Worm (Caenorhabditis elegans) whole organism, L4/young adult: Measurements from ENCODE around the gene F27C8.3.

Experiments used
- W03F9.2 ChIP-seq: fragments of 150-350 bp; optimal IDR thresholded peaks from 2 replicates; lab custom pipeline; 2014; ENCODE audit warnings: missing biosample characterization, missing genetic modification characterization
- dao-5 ChIP-seq: sonication (generic microtip); optimal IDR thresholded peaks from 2 replicates; lab custom pipeline; 2016; ENCODE audit warnings: missing genotype, missing genetic modification characterization, moderate library complexity, missing compliant biosample characterization
- him-1 ChIP-seq: sonication (generic microtip); optimal IDR thresholded peaks from 2 replicates; lab custom pipeline; 2016; ENCODE audit warnings: missing genotype, missing genetic modification reagents, missing genetic modification characterization, missing compliant biosample characterization

F27C8.3 gene

ce11 chrIV:9618836-9619235, 23.2 kb upstream of the F27C8.3 start:
- TF ChIP-seq him-1 (tag; lab: Kevin White, UChicago) (no peak), W03F9.2 (tag; lab: Kevin White, UChicago) (no peak), dao-5 (tag; lab: Kevin White, UChicago) (no peak)

ce11 chrIV:9618015-9618414, 22.3 kb upstream of the F27C8.3 start:
- TF ChIP-seq W03F9.2 (tag; lab: Kevin White, UChicago) (no peak), dao-5 (tag; lab: Kevin White, UChicago) (no peak), him-1 (tag; lab: Kevin White, UChicago) (no peak)

DNA sequence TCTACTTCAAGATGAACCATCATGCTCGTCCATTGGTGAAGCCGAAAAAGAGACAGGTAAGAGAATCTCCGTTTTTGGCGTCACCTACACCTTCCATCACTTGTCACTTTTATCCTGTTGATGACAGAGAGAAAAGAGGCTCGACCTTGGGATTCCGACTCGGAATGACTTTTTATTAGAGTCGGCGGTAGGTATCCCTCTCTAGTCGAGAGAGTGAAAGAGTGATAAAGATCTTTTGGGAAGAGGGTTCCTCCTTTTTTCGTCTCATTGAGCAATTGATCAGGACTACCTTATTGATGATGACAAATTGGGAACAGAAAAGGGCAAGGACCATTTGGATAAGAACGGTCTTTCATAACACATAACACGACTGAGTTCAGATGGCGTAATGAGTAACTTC, 21.7 kb upstream of the F27C8.3 start:
- no peak for TF ChIP-seq W03F9.2 (tag; lab: Kevin White, UChicago)
- no peak for TF ChIP-seq dao-5 (tag; lab: Kevin White, UChicago)
- TF ChIP-seq him-1 (tag; lab: Kevin White, UChicago), result no peak

ce11 chrIV:9615511-9615910, 19.8 kb upstream of the F27C8.3 start:
- TF ChIP-seq him-1 (tag; lab: Kevin White, UChicago) (no peak), W03F9.2 (tag; lab: Kevin White, UChicago) (no peak), dao-5 (tag; lab: Kevin White, UChicago) (no peak)

DNA sequence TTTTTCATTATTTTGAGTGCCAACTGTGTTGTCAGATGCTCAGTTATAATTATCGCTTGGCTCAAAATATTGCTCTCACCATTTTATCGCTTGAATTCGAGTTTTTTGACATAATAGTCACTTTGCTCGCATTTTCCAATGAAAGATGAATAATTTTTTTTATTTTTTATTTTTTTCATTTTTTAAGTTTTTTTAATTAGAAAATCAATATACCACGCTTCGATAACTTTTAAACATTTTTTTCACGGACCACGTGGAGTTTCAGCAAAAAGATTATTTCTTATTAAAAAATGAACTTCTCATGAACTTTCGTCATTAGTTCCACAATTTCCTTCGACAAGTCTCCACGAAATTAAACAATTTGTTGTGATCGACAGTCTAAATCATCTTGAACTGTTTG, 19.0 kb upstream of the F27C8.3 start, which contains the start of gene elt-1:
elt-1 (plus strand) TSS at position 301 of the 400 bp plus-strand sequence.
- TF ChIP-seq W03F9.2 (tag; lab: Kevin White, UChicago), result no peak
- no peak for TF ChIP-seq him-1 (tag; lab: Kevin White, UChicago)
- no peak for TF ChIP-seq dao-5 (tag; lab: Kevin White, UChicago)

DNA sequence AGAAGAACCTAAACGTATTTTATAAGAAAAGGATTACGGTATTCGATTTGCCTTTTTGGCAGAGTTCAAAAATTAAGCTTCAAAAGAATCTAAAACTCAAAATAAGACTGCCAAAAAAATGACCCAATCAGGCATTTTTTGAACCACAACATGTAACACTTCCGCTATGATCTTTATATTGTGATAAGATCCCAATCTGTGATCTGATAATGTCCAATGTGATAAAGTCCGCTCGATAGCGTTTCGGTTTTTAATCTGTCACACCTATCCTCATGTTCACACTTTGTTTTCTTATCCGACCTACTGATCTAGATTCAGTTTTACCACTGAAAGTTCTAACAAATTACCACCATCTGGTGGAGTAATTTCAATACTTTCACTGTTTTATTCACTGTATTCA, 18.4 kb upstream of the F27C8.3 start:
- TF ChIP-seq dao-5 (tag; lab: Kevin White, UChicago), result no peak
- no peak for TF ChIP-seq W03F9.2 (tag; lab: Kevin White, UChicago)
- TF ChIP-seq him-1 (tag; lab: Kevin White, UChicago), result no peak

DNA sequence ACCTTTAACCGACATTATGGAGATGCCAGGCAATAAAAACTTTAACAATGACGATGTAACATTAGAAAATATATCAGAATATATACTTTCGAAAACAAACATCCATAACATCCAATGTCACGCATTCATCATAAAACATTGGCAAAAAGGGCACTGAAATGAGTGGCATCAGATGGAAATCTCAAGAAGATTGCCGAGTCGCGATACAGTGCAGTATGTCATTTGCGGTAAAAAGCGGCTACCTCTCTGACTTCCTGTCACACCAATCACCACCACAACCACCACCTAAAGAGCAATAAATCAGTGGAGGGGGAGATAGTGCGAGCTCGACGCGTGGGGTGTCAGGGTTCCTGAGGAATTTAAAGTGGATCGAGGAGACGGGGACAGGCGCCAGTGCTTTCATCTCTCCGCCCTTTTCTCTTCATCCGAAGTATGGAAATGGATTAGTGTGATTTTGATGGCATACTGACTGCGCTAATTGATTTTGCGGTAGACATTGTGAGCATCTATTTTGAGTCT, 17.5 kb upstream of the F27C8.3 start:
- no peak for TF ChIP-seq dao-5 (tag; lab: Kevin White, UChicago)

ce11 chrIV:9610923-9611322, 15.2 kb upstream of the F27C8.3 start:
- no peak for TF ChIP-seq him-1 (tag; lab: Kevin White, UChicago)
- TF ChIP-seq W03F9.2 (tag; lab: Kevin White, UChicago), result no peak
- no peak for TF ChIP-seq dao-5 (tag; lab: Kevin White, UChicago)

- no peak for TF ChIP-seq dao-5 (tag; lab: Kevin White, UChicago)
- TF ChIP-seq W03F9.2 (tag; lab: Kevin White, UChicago), result no peak
- no peak for TF ChIP-seq him-1 (tag; lab: Kevin White, UChicago)
Observed at ce11 chrIV:9609095-9609494, 13.4 kb upstream of the F27C8.3 start.

DNA sequence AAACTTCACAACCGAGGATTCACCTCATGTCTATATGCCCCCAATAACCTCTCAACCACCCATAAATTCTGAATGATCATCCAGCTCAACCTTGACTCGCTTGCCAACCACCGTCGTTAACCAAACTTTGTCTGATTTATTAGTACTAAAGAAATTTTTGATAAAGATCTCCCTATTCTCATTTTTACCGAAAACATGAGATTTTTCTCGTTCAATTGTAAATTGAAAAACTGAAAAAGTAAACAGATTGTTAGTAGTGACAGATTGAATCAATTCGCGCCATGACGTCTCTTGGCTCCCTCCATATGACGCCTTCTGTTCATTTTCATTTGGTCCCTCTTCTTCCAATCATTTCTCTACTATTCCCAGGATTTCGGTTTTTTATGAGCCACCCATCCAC, 12.3 kb upstream of the F27C8.3 start:
- TF ChIP-seq W03F9.2 (tag; lab: Kevin White, UChicago) (no peak), dao-5 (tag; lab: Kevin White, UChicago) (no peak), him-1 (tag; lab: Kevin White, UChicago) (no peak)

- no peak for TF ChIP-seq dao-5 (tag; lab: Kevin White, UChicago)
- no peak for TF ChIP-seq W03F9.2 (tag; lab: Kevin White, UChicago)
- TF ChIP-seq him-1 (tag; lab: Kevin White, UChicago), result no peak
Observed at ce11 chrIV:9601595-9601994, 5.9 kb upstream of the F27C8.3 start, which contains the start of gene aat-1. Gene aat-1, minus strand, starts transcription at chrIV:9601695.

- no peak for TF ChIP-seq W03F9.2 (tag; lab: Kevin White, UChicago)
- TF ChIP-seq dao-5 (tag; lab: Kevin White, UChicago), result no peak
- TF ChIP-seq him-1 (tag; lab: Kevin White, UChicago), result no peak
Observed at ce11 chrIV:9593456-9593855, 2.2 kb downstream of the F27C8.3 start, which contains the start of gene spp-18. Gene spp-18, plus strand, starts transcription at chrIV:9593712.

DNA sequence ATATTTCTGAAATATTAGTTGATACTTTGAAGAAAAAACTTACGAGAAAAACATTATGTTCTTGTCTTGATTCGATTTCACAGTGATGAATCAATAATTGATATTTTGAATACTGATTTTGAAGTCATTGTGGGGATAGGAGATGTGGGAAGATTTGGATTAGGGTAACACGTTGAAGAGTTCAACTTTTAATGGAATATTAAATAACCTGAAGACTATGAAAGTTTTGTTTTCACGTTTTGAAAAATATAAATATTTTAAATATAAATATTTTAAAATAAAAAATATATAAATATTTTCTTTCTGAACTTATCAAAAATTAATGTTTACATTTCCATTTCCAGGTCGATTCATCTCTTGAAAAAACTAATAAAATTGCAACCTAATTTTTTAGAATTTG, 3.3 kb downstream of the F27C8.3 start, which contains the start of gene pei-1:
pei-1 (minus strand) TSS at position 101 of the 400 bp plus-strand sequence.
- TF ChIP-seq dao-5 (tag; lab: Kevin White, UChicago) (no peak), W03F9.2 (tag; lab: Kevin White, UChicago) (no peak), him-1 (tag; lab: Kevin White, UChicago) (no peak)

- TF ChIP-seq dao-5 (tag; lab: Kevin White, UChicago) (no peak), W03F9.2 (tag; lab: Kevin White, UChicago) (peak; percentile 26)
Observed at ce11 chrIV:9588784-9589457, 6.8 kb downstream of the F27C8.3 start, which contains the start of gene trcs-1. Gene trcs-1, minus strand, starts transcription at chrIV:9588834.
